Worm (Caenorhabditis elegans) whole organism, L4 larva: ENCODE data around the gene B0024.3.

Experiments
- F44E2.7 ChIP-seq: fragments of 200-800 bp; sonication (Bioruptor generic); IDR thresholded peaks from 2 replicates; pipeline ENCODE4 v2.1.2; 2022; ENCODE audit warnings: missing genetic modification characterization, missing compliant biosample characterization
- F49E8.2 ChIP-seq: sonication (generic microtip); optimal IDR thresholded peaks from 2 replicates; lab custom pipeline; 2016; ENCODE audit warnings: missing compliant biosample characterization, mild to moderate bottlenecking, missing genetic modification characterization, borderline replicate concordance
- R02D3.7 ChIP-seq: fragments of 150-350 bp; sonication (generic microtip); optimal IDR thresholded peaks from 3 replicates; lab custom pipeline; 2014; ENCODE audit warnings: missing biosample characterization, missing genetic modification characterization
- T20F7.1 ChIP-seq: fragments of 200-800 bp; sonication (Bioruptor generic); optimal IDR thresholded peaks from 2 replicates; lab custom pipeline; 2018; ENCODE audit warnings: mild to moderate bottlenecking, missing genetic modification characterization, missing compliant biosample characterization
- T26A8.4 ChIP-seq: fragments of 200-800 bp; sonication (Bioruptor generic); IDR thresholded peaks from 2 replicates; pipeline ENCODE4 v1.3.6; 2022; ENCODE audit warnings: missing genetic modification characterization, missing compliant biosample characterization
- Y75B8A.6 ChIP-seq: fragments of 200-800 bp; sonication (Bioruptor generic); IDR thresholded peaks from 2 replicates; pipeline ENCODE4 v1.3.6; 2022; ENCODE audit warnings: missing genetic modification reagents, missing genetic modification characterization, missing compliant biosample characterization
- ZK337.2 ChIP-seq: fragments of 200-800 bp; sonication (Bioruptor generic); IDR thresholded peaks from 2 replicates; pipeline ENCODE4 v1.3.6; 2022; ENCODE audit warnings: missing genetic modification reagents, missing genetic modification characterization, missing compliant biosample characterization
- ZK546.5 ChIP-seq, 2 experiments: sonication (generic microtip); optimal IDR thresholded peaks; 2 replicates each; lab custom pipeline; 2017; ENCODE audit warnings: missing biosample characterization in 2 of 2, missing genetic modification characterization in 2 of 2
- ama-1 ChIP-seq: fragments of 150-350 bp; optimal IDR thresholded peaks from 2 replicates; lab custom pipeline; 2014; ENCODE audit warnings: inconsistent platforms, mixed read lengths
- arid-1 ChIP-seq: fragments of 200-800 bp; sonication (Bioruptor generic); conservative IDR thresholded peaks from 2 replicates; pipeline ENCODE4 v1.3.6; 2022; ENCODE audit warnings: missing genetic modification reagents, missing genetic modification characterization, missing compliant biosample characterization
- attf-4 ChIP-seq: sonication (generic microtip); optimal IDR thresholded peaks from 3 replicates; lab custom pipeline; 2017; ENCODE audit warnings: missing biosample characterization, missing genetic modification characterization
- ceh-44 ChIP-seq: fragments of 200-800 bp; sonication (Bioruptor generic); IDR thresholded peaks from 2 replicates; pipeline ENCODE4 v1.3.6; 2022; ENCODE audit warnings: missing genetic modification reagents, missing genetic modification characterization, missing compliant biosample characterization
- ces-1 ChIP-seq: fragments of 150-350 bp; sonication (generic microtip); optimal IDR thresholded peaks from 4 replicates; lab custom pipeline; 2014; ENCODE audit warnings: missing biosample characterization, missing genetic modification reagents, missing genetic modification characterization
- daf-16 ChIP-seq, 3 experiments: sonication (generic microtip); optimal IDR thresholded peaks; 2 replicates each; lab custom pipeline; 2016 to 2017; ENCODE audit warnings: missing genetic modification characterization in 3 of 3, missing genetic modification reagents in 3 of 3, mild to moderate bottlenecking in 2 of 3, missing compliant biosample characterization in 2 of 3, missing biosample characterization in 1 of 3, moderate library complexity in 1 of 3
- dmd-6 ChIP-seq: fragments of 200-800 bp; sonication (Bioruptor generic); IDR thresholded peaks from 2 replicates; pipeline ENCODE4 v1.3.6; 2022; ENCODE audit warnings: missing genetic modification reagents, missing genetic modification characterization, missing compliant biosample characterization
- dmd-8 ChIP-seq: fragments of 200-800 bp; sonication (Bioruptor generic); IDR thresholded peaks from 2 replicates; pipeline ENCODE4 v1.3.6; 2022; ENCODE audit warnings: missing genetic modification characterization, missing compliant biosample characterization
- dve-1 ChIP-seq: sonication (generic microtip); optimal IDR thresholded peaks from 2 replicates; lab custom pipeline; 2017; ENCODE audit warnings: antibody characterized with exemption, mild to moderate bottlenecking, missing genetic modification characterization, missing compliant biosample characterization; ENCODE audit not compliant: insufficient read depth
- egl-27 ChIP-seq: sonication (generic microtip); optimal IDR thresholded peaks from 3 replicates; lab custom pipeline; 2017; ENCODE audit warnings: missing biosample characterization, missing genetic modification reagents, missing genetic modification characterization
- gei-8 ChIP-seq: fragments of 200-800 bp; sonication (Bioruptor generic); optimal IDR thresholded peaks from 2 replicates; lab custom pipeline; 2018; ENCODE audit warnings: mild to moderate bottlenecking, missing genetic modification characterization, missing compliant biosample characterization
- hif-1 ChIP-seq, 2 experiments: sonication (generic microtip); optimal IDR thresholded peaks; 2 replicates each; lab custom pipeline; 2016 to 2017; ENCODE audit warnings: missing compliant biosample characterization in 2 of 2, missing genetic modification characterization in 2 of 2, missing genetic modification reagents in 2 of 2, missing genotype in 2 of 2, mild to moderate bottlenecking in 1 of 2
- hlh-11 ChIP-seq: fragments of 200-800 bp; sonication (Bioruptor generic); optimal IDR thresholded peaks from 2 replicates; lab custom pipeline; 2018; ENCODE audit warnings: mild to moderate bottlenecking, missing genetic modification characterization, missing compliant biosample characterization
- hlh-30 ChIP-seq: sonication (generic microtip); optimal IDR thresholded peaks from 2 replicates; lab custom pipeline; 2017; ENCODE audit warnings: antibody characterized with exemption, mild to moderate bottlenecking, missing genetic modification characterization, missing compliant biosample characterization; ENCODE audit not compliant: insufficient read depth
- hmg-1.1 ChIP-seq: fragments of 200-800 bp; sonication (Bioruptor generic); IDR thresholded peaks from 2 replicates; pipeline ENCODE4 v1.3.6; 2022; ENCODE audit warnings: missing genetic modification reagents, missing genetic modification characterization, missing compliant biosample characterization
- jun-1 ChIP-seq: fragments of 150-350 bp; optimal IDR thresholded peaks from 2 replicates; lab custom pipeline; 2014; ENCODE audit warnings: missing biosample characterization, missing genetic modification reagents, missing genetic modification characterization
- lin-29 ChIP-seq: fragments of 200-800 bp; sonication (Bioruptor generic); IDR thresholded peaks from 2 replicates; pipeline ENCODE4 v1.3.6; 2022; ENCODE audit warnings: missing genetic modification reagents, missing genetic modification characterization, missing compliant biosample characterization
- lin-39 ChIP-seq: fragments of 150-350 bp; optimal IDR thresholded peaks from 2 replicates; lab custom pipeline; 2014; ENCODE audit warnings: missing biosample characterization, missing genetic modification reagents, missing genetic modification characterization
- madf-9 ChIP-seq: fragments of 200-800 bp; sonication (Bioruptor generic); conservative IDR thresholded peaks from 2 replicates; pipeline ENCODE4 v1.3.6; 2022; ENCODE audit warnings: missing genetic modification reagents, missing genetic modification characterization, missing compliant biosample characterization
- mdl-1 ChIP-seq, 2 experiments: fragments of 150-350 bp in 1 of 2; sonication (generic microtip) in 1 of 2; optimal IDR thresholded peaks; 2 replicates each; lab custom pipeline; 2014 to 2017; ENCODE audit warnings: missing biosample characterization in 2 of 2, missing genetic modification characterization in 2 of 2
- mep-1 ChIP-seq: fragments of 150-350 bp; sonication (generic microtip); optimal IDR thresholded peaks from 3 replicates; lab custom pipeline; 2014; ENCODE audit warnings: missing biosample characterization, missing genetic modification characterization
- mes-2 ChIP-seq: sonication (generic microtip); optimal IDR thresholded peaks from 2 replicates; lab custom pipeline; 2016; ENCODE audit warnings: missing genotype, mild to moderate bottlenecking, missing genetic modification characterization, missing compliant biosample characterization; ENCODE audit not compliant: poor library complexity, severe bottlenecking
- mxl-3 ChIP-seq: fragments of 200-800 bp; sonication (Bioruptor generic); optimal IDR thresholded peaks from 2 replicates; lab custom pipeline; 2018; ENCODE audit warnings: mild to moderate bottlenecking, missing genetic modification characterization, missing compliant biosample characterization
- nhr-10 ChIP-seq: fragments of 150-350 bp; optimal IDR thresholded peaks from 2 replicates; lab custom pipeline; 2014; ENCODE audit warnings: missing biosample characterization, missing genetic modification characterization
- nhr-102 ChIP-seq: sonication (generic microtip); optimal IDR thresholded peaks from 2 replicates; lab custom pipeline; 2016; ENCODE audit warnings: mild to moderate bottlenecking, missing genetic modification characterization, moderate library complexity, missing compliant biosample characterization
- nhr-42 ChIP-seq: fragments of 200-800 bp; sonication (Bioruptor generic); IDR thresholded peaks from 2 replicates; pipeline ENCODE4 v1.3.6; 2022; ENCODE audit warnings: missing genetic modification characterization, missing compliant biosample characterization
- nhr-48 ChIP-seq: sonication (generic microtip); optimal IDR thresholded peaks from 2 replicates; lab custom pipeline; 2016; ENCODE audit warnings: mild to moderate bottlenecking, missing genetic modification characterization, missing compliant biosample characterization
- nhr-6 ChIP-seq: fragments of 150-350 bp; optimal IDR thresholded peaks from 2 replicates; lab custom pipeline; 2014; ENCODE audit warnings: missing biosample characterization, missing genetic modification characterization
- nhr-77 ChIP-seq: fragments of 150-350 bp; optimal IDR thresholded peaks from 2 replicates; lab custom pipeline; 2014; ENCODE audit warnings: missing biosample characterization, missing genetic modification characterization
- rbr-2 ChIP-seq: sonication (generic microtip); optimal IDR thresholded peaks from 2 replicates; lab custom pipeline; 2016; ENCODE audit warnings: missing genotype, missing genetic modification characterization, missing compliant biosample characterization
- saeg-2 ChIP-seq: fragments of 200-800 bp; sonication (Bioruptor generic); IDR thresholded peaks from 2 replicates; pipeline ENCODE4 v1.3.6; 2022; ENCODE audit warnings: missing genetic modification reagents, missing genetic modification characterization, missing compliant biosample characterization
- set-16 ChIP-seq: fragments of 200-800 bp; sonication (Bioruptor generic); IDR thresholded peaks from 2 replicates; pipeline ENCODE4 v1.3.6; 2022; ENCODE audit warnings: missing genetic modification reagents, missing genetic modification characterization, missing compliant biosample characterization
- snpc-1.2 ChIP-seq: fragments of 200-800 bp; sonication (Bioruptor generic); IDR thresholded peaks from 2 replicates; pipeline ENCODE4 v1.3.6; 2022; ENCODE audit warnings: missing genetic modification reagents, missing genetic modification characterization, missing compliant biosample characterization
- tag-97 ChIP-seq: fragments of 200-800 bp; sonication (Bioruptor generic); IDR thresholded peaks from 2 replicates; pipeline ENCODE4 v1.3.6; 2022; ENCODE audit warnings: missing genetic modification characterization, missing compliant biosample characterization
- tra-1 ChIP-seq: fragments of 200-800 bp; sonication (Bioruptor generic); IDR thresholded peaks from 2 replicates; pipeline ENCODE4 v1.3.6; 2022; ENCODE audit warnings: missing genetic modification reagents, missing genetic modification characterization, missing compliant biosample characterization
- unc-39 ChIP-seq: sonication (generic microtip); optimal IDR thresholded peaks from 2 replicates; lab custom pipeline; 2017; ENCODE audit warnings: missing biosample characterization, missing genetic modification characterization
- zfp-2 ChIP-seq: sonication (generic microtip); optimal IDR thresholded peaks from 2 replicates; lab custom pipeline; 2016; ENCODE audit warnings: mild to moderate bottlenecking, missing genetic modification characterization, missing compliant biosample characterization
- zip-11 ChIP-seq: fragments of 200-800 bp; sonication (Bioruptor generic); IDR thresholded peaks from 2 replicates; pipeline ENCODE4 v1.3.6; 2022; ENCODE audit warnings: missing genetic modification characterization, missing compliant biosample characterization

B0024.3 gene

ce11 chrV:10246443-10246885 is 40.9 kb upstream of the B0024.3 start (continued):
- TF ChIP-seq tag-97 (GFP tag; lab: Robert Waterston, UW) (no peak), tra-1 (no peak), mep-1 (peak; percentile 57), mdl-1 (tag; optimal IDR thresholded peaks at IDR 0.05; lab: Kevin White, UChicago) (peak; percentile 22 to 98), F49E8.2 (tag; lab: Kevin White, UChicago) (no peak), arid-1 (GFP tag; lab: Robert Waterston, UW) (no peak), attf-4 (no peak), ZK546.5 (tag; optimal IDR thresholded peaks at IDR 0.05; lab: Kevin White, UChicago) (no peak), jun-1 (tag; lab: Kevin White, UChicago) (no peak), snpc-1.2 (GFP tag; lab: Robert Waterston, UW) (no peak), F44E2.7 (GFP tag; lab: Robert Waterston, UW) (no peak), T20F7.1 (GFP tag; lab: Kevin White, UChicago) (no peak), nhr-77 (tag; lab: Kevin White, UChicago) (no peak), ceh-44 (no peak), ZK337.2 (GFP tag; lab: Robert Waterston, UW) (0 out of 2 replicates have a peak, but pooled peaks have one; percentile 23), daf-16 (GFP tag; optimal IDR thresholded peaks at IDR 0.05; lab: Kevin White, UChicago) (peak in 1 of 2 experiments; percentile 52), daf-16 (tag; optimal IDR thresholded peaks at IDR 0.05; lab: Kevin White, UChicago) (peak; percentile 82), dmd-6 (peak; percentile 33; the same call in 1 of the 2 replicates), nhr-6 (no peak), saeg-2 (no peak), Y75B8A.6 (GFP tag; lab: Robert Waterston, UW) (no peak), zip-11 (GFP tag; lab: Robert Waterston, UW) (no peak), nhr-42 (GFP tag; lab: Robert Waterston, UW) (no peak), unc-39 (tag; lab: Kevin White, UChicago) (no peak), lin-39 (tag; lab: Kevin White, UChicago) (no peak), egl-27 (no peak), R02D3.7 (no peak)

- TF ChIP-seq hlh-30 (peak; percentile 78), mes-2 (tag; lab: Kevin White, UChicago) (peak; percentile 39), dmd-6 (peak; percentile 31), nhr-102 (tag; lab: Kevin White, UChicago) (no peak), dve-1 (peak; percentile 15), nhr-48 (tag; lab: Kevin White, UChicago) (no peak), snpc-1.2 (GFP tag; lab: Robert Waterston, UW) (no peak), hlh-11 (tag; lab: Kevin White, UChicago) (peak; percentile 65), ces-1 (GFP tag; lab: Kevin White, UChicago) (no peak), lin-29 (GFP tag; lab: Robert Waterston, UW) (no peak), daf-16 (GFP tag; optimal IDR thresholded peaks at IDR 0.05; lab: Kevin White, UChicago) (peak in 1 of 2 experiments; percentile 32), daf-16 (tag; optimal IDR thresholded peaks at IDR 0.05; lab: Kevin White, UChicago) (peak; percentile 84), set-16 (GFP tag; lab: Robert Waterston, UW) (peak; percentile 52), gei-8 (GFP tag; lab: Kevin White, UChicago) (no peak), T26A8.4 (GFP tag; lab: Robert Waterston, UW) (peak; percentile 33; the same call in 1 of the 2 replicates), ama-1 (lab: Kevin White, UChicago) (peak; percentile 1), mdl-1 (tag; optimal IDR thresholded peaks at IDR 0.05; lab: Kevin White, UChicago) (peak; percentile 14 to 81), jun-1 (tag; lab: Kevin White, UChicago) (no peak), nhr-10 (tag; lab: Kevin White, UChicago) (no peak), hmg-1.1 (no peak), dmd-8 (GFP tag; lab: Robert Waterston, UW) (no peak), madf-9 (GFP tag; lab: Robert Waterston, UW) (peak; percentile 85), rbr-2 (tag; lab: Kevin White, UChicago) (peak; percentile 21), hif-1 (tag; optimal IDR thresholded peaks at IDR 0.05; lab: Kevin White, UChicago) (peak in 1 of 2 experiments; percentile 68), arid-1 (GFP tag; lab: Robert Waterston, UW) (no peak), mxl-3 (GFP tag; lab: Kevin White, UChicago) (no peak), zfp-2 (no peak)
These were observed 40.4 kb upstream of the B0024.3 start for ce11 chrV:10246967-10247366.
